Fruit fly (Drosophila melanogaster) whole organism, adult: ENCODE results near the gene Acp1.

Experiments
- CG11617 ChIP-seq: fragments of 200-800 bp; sonication (Bioruptor generic); optimal IDR thresholded peaks from 2 replicates; lab custom pipeline; 2017; ENCODE audit warnings: mild to moderate bottlenecking, missing biosample characterization, missing genetic modification reagents, missing genetic modification characterization
- CG12768 ChIP-seq: fragments of 200-800 bp; sonication (Bioruptor generic); optimal IDR thresholded peaks from 2 replicates; lab custom pipeline; 2017; ENCODE audit warnings: missing biosample characterization, missing genetic modification characterization, mild to moderate bottlenecking, moderate library complexity, missing genetic modification reagents
- CG14711 ChIP-seq: fragments of 200-800 bp; sonication (Bioruptor generic); optimal IDR thresholded peaks from 2 replicates; lab custom pipeline; 2018; ENCODE audit warnings: missing biosample characterization, mild to moderate bottlenecking, missing genetic modification characterization, moderate library complexity
- CG1620 ChIP-seq: fragments of 200-800 bp; sonication (Bioruptor generic); optimal IDR thresholded peaks from 2 replicates; lab custom pipeline; 2016; ENCODE audit warnings: missing biosample characterization, missing genetic modification characterization
- CG33017 ChIP-seq: fragments of 200-800 bp; sonication (Bioruptor generic); optimal IDR thresholded peaks from 2 replicates; lab custom pipeline; 2018; ENCODE audit warnings: missing biosample characterization, mild to moderate bottlenecking, missing genetic modification characterization, moderate library complexity
- CG5204 ChIP-seq: fragments of 200-800 bp; sonication (Bioruptor generic); optimal IDR thresholded peaks from 2 replicates; lab custom pipeline; 2016; ENCODE audit warnings: missing biosample characterization, missing genetic modification characterization
- CG7045 ChIP-seq: fragments of 200-800 bp; sonication (Bioruptor generic); optimal IDR thresholded peaks from 2 replicates; lab custom pipeline; 2017; ENCODE audit warnings: missing biosample characterization, mild to moderate bottlenecking, missing genetic modification characterization
- CG7101 ChIP-seq: fragments of 200-800 bp; sonication (Bioruptor generic); optimal IDR thresholded peaks from 2 replicates; lab custom pipeline; 2018; ENCODE audit warnings: missing biosample characterization, mild to moderate bottlenecking, missing genetic modification characterization, moderate library complexity
- Clk ChIP-seq: fragments of 200-800 bp; sonication (Bioruptor generic); optimal IDR thresholded peaks from 2 replicates; lab custom pipeline; 2017; ENCODE audit warnings: missing biosample characterization, missing genetic modification characterization
- Crg-1 ChIP-seq: fragments of 200-800 bp; sonication (Bioruptor generic); optimal IDR thresholded peaks from 2 replicates; lab custom pipeline; 2016; ENCODE audit warnings: missing biosample characterization, missing genetic modification characterization
- Hr96 ChIP-seq: fragments of 200-800 bp; sonication (Bioruptor generic); optimal IDR thresholded peaks from 2 replicates; lab custom pipeline; 2016; ENCODE audit warnings: missing biosample characterization, missing genetic modification characterization
- Mnt ChIP-seq: fragments of 200-800 bp; sonication (Bioruptor generic); optimal IDR thresholded peaks from 2 replicates; lab custom pipeline; 2016; ENCODE audit warnings: missing biosample characterization, mild to moderate bottlenecking, missing genetic modification characterization
- bab1 ChIP-seq: fragments of 200-800 bp; sonication (Bioruptor generic); optimal IDR thresholded peaks from 3 replicates; lab custom pipeline; 2019; ENCODE audit warnings: missing biosample characterization, mild to moderate bottlenecking, missing genetic modification characterization, moderate library complexity
- cic ChIP-seq: fragments of 200-800 bp; sonication (Bioruptor generic); optimal IDR thresholded peaks from 2 replicates; lab custom pipeline; 2017; ENCODE audit warnings: missing biosample characterization, mild to moderate bottlenecking, missing genetic modification characterization, moderate library complexity
- cnc ChIP-seq, 2 experiments: fragments of >200 bp; optimal IDR thresholded peaks; 2 replicates each; lab custom pipeline; 2017
- kay ChIP-seq: fragments of 200-800 bp; sonication (Bioruptor generic); peaks from one replicate; lab custom pipeline; 2016; ENCODE audit warnings: missing biosample characterization, missing genetic modification characterization, borderline replicate concordance
- ovo ChIP-seq: fragments of 200-800 bp; sonication (Bioruptor generic); optimal IDR thresholded peaks from 2 replicates; lab custom pipeline; 2016; ENCODE audit warnings: missing biosample characterization, missing genetic modification characterization
- pad ChIP-seq: fragments of 200-800 bp; sonication (Bioruptor generic); optimal IDR thresholded peaks from 3 replicates; lab custom pipeline; 2017; ENCODE audit warnings: missing biosample characterization, missing genetic modification characterization, mild to moderate bottlenecking, moderate library complexity, missing genetic modification reagents
- tj ChIP-seq: fragments of 200-800 bp; sonication (Bioruptor generic); optimal IDR thresholded peaks from 3 replicates; lab custom pipeline; 2017; ENCODE audit warnings: missing biosample characterization, mild to moderate bottlenecking, missing genetic modification characterization, moderate library complexity
- toe ChIP-seq: fragments of 200-800 bp; sonication (Bioruptor generic); optimal IDR thresholded peaks from 2 replicates; lab custom pipeline; 2016; ENCODE audit warnings: missing biosample characterization, missing genetic modification characterization

The Acp1 gene

DNA sequence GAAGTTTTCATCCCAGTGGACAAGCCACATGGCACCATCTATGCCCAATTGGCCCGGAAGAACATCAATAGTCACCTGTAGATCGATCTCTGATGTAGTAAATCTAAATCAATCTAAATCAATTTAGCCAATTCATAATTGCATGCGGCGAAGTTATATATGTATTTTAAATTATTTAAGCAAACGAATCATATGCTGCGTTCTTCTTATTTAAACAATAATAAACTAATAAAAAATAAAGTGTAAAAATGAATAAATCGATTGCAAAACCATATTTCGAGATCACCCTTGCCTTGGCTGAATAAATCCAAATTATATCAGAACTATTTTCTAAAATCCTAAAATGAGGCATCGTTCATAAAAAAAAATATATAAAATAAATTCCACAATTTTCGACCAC is 39.8 kb upstream of the Acp1 start, which contains the start of gene CG7164:
Gene CG7164, plus strand, starts transcription at position 301 of the 400 bp plus-strand sequence.
- TF ChIP-seq tj (GFP tag; lab: Kevin White, UChicago), result no peak
- no peak for TF ChIP-seq CG5204 (GFP tag; lab: Kevin White, UChicago)
- no peak for TF ChIP-seq Mnt (GFP tag; lab: Kevin White, UChicago)
- TF ChIP-seq CG1620 (GFP tag; lab: Kevin White, UChicago), result no peak
- no peak for TF ChIP-seq CG12768
- no peak for TF ChIP-seq CG7101 (tag; lab: Kevin White, UChicago)
- TF ChIP-seq toe (GFP tag; lab: Kevin White, UChicago), result no peak
- no peak for TF ChIP-seq CG14711
- TF ChIP-seq Crg-1 (GFP tag; lab: Kevin White, UChicago), result no peak
- TF ChIP-seq CG11617, result no peak
- no peak for TF ChIP-seq Clk (GFP tag; lab: Kevin White, UChicago)
- no peak for TF ChIP-seq pad (GFP tag; lab: Kevin White, UChicago)
- TF ChIP-seq cic (GFP tag; lab: Kevin White, UChicago), result no peak
- TF ChIP-seq bab1, result no peak
- no peak for TF ChIP-seq Hr96
- no peak for TF ChIP-seq cnc (optimal IDR thresholded peaks at IDR 0.05; lab: Kevin White, UChicago)
- TF ChIP-seq CG33017, result no peak

DNA sequence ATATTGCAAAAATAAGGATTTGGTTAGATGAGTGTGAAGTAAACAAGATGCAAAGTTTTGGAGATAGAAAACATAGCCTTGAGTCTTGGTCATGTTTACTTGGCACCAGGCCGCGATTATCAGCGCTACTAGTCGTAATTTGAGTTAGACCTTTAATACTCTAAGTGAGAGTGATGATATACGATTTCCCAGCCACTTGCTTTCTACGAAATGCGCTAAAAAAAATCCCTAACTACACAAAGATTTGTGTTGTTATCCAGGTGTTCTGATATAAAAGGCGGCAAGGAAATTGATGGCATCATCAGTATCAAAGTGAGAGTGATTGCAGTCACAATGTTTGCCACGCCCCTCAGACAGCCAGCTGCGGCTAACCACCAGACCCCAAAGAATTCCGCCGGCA is 38.4 kb upstream of the Acp1 start, which contains the start of gene Uro:
Gene Uro, plus strand, starts transcription at position 301 of the 400 bp plus-strand sequence.
- TF ChIP-seq CG7101 (tag; lab: Kevin White, UChicago) (no peak), cic (GFP tag; lab: Kevin White, UChicago) (peak; percentile 28), CG33017 (no peak), kay (GFP tag; lab: Kevin White, UChicago) (peak; percentile 41)

DNA sequence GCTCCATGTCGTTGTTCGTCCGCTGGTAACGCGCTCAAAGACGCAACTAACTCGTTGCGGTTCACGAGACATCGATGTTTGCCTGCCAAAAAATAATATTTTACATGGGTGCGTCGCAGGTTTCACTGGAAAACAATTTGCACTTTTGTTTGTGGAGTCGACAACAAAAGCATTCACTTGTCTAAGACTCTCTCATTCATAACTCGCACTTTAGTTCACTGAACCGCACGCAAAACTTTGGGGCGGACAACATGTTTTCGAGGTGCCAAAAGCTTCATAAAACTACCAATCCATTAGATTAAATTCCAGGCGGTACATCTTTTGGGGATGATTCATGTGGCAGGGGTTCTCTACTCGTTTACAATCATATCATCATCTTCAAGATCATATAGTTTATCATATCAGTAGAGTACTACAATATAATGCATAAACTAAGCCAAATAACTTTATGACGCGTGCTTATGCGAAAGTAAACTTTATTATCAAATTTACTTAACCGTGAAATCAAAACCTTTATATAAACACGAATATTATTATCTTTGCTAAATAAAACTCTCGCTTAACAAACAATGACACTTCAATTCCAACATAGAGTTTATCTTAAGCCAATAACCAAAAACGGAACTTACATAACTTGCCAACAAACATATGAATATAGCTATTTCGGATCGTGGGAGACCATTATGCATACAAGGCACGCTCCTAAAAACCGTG is 36.8 kb upstream of the Acp1 start, which contains the start of gene CG7179:
Gene CG7179, minus strand, starts transcription at position 51 of the 714 bp plus-strand sequence.
- no peak for TF ChIP-seq bab1
- TF ChIP-seq CG14711, result no peak
- TF ChIP-seq CG11617, result no peak
- TF ChIP-seq Clk (GFP tag; lab: Kevin White, UChicago), result no peak
- no peak for TF ChIP-seq toe (GFP tag; lab: Kevin White, UChicago)
- TF ChIP-seq ovo (GFP tag; lab: Kevin White, UChicago), result no peak
- TF ChIP-seq CG33017, result no peak
- no peak for TF ChIP-seq CG7101 (tag; lab: Kevin White, UChicago)
- TF ChIP-seq CG1620 (GFP tag; lab: Kevin White, UChicago), result no peak
- no peak for TF ChIP-seq Crg-1 (GFP tag; lab: Kevin White, UChicago)
- TF ChIP-seq cnc (optimal IDR thresholded peaks at IDR 0.05; lab: Kevin White, UChicago), result no peak
- no peak for TF ChIP-seq kay (GFP tag; lab: Kevin White, UChicago)
- no peak for TF ChIP-seq Hr96
- no peak for TF ChIP-seq tj (GFP tag; lab: Kevin White, UChicago)
- TF ChIP-seq cic (GFP tag; lab: Kevin White, UChicago), result no peak
- no peak for TF ChIP-seq CG12768
- TF ChIP-seq pad (GFP tag; lab: Kevin White, UChicago), result no peak
- no peak for TF ChIP-seq CG7045 (GFP tag; lab: Kevin White, UChicago)
- no peak for TF ChIP-seq Mnt (GFP tag; lab: Kevin White, UChicago)
- TF ChIP-seq CG5204 (GFP tag; lab: Kevin White, UChicago), result no peak

DNA sequence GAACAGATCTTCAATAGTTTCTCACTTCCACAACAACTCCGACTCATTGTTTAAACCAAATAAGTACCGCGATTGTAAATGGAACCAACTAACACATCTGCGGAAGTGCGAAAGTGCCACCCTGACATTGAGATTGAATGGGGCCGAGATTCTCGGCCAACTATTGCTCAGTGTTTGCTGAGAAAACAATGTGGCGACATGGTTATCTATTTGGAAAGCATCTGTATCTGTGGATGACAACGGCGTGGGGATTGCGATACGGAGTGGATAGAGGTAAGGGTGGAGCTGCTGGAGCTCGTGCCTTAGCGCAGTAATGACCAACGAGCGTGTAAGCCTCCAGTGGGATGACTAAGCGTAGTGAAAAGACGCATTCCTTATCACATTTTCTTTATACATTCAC is 33.9 kb upstream of the Acp1 start:
- TF ChIP-seq cic (GFP tag; lab: Kevin White, UChicago) (peak; percentile 65), tj (GFP tag; lab: Kevin White, UChicago) (no peak), bab1 (no peak), CG12768 (no peak), CG1620 (GFP tag; lab: Kevin White, UChicago) (no peak), kay (GFP tag; lab: Kevin White, UChicago) (no peak), CG7101 (tag; lab: Kevin White, UChicago) (peak; percentile 0), toe (GFP tag; lab: Kevin White, UChicago) (no peak), CG7045 (GFP tag; lab: Kevin White, UChicago) (peak; percentile 53)

DNA sequence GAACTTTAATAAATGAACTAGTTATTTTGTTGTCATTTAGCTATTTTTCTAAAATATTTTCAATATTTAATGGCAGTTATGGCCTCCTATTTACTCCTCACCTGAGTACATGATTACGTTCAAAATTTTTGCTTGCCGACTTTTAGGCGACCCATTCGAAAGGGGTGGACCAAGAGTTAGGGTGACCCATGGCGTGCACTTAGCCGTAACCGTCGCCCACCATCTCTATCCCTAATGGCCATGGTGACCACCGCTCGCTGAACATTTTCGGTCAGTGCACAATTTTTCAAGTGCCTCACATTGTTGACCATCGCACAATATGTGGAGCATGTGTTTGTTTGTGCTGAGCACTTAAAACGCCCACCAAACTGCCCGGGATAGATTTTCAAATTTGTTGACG is 30.6 kb upstream of the Acp1 start:
- TF ChIP-seq CG1620 (GFP tag; lab: Kevin White, UChicago), result no peak

DNA sequence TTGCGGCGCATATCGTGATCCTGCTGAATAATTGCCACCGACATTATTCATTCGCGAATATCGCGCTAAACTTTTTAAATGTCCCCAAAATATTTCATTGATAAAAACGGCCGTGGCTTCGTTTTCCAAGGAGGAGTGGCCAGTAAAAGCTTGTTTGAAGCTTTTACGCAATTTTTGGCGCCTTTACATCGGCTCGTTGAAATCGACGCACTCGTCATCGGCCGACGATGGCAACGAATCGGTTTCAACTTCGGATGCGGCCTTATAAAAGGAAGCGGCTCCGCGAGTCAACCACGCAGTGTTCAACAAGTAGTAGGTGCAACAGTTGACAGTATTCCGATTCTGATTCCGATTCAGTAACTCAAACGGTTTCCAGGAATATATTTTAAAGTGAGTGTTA is 26.0 kb upstream of the Acp1 start, which contains the start of gene CG7191:
Gene CG7191, plus strand, starts transcription at position 301 of the 400 bp plus-strand sequence.
- TF ChIP-seq CG7045 (GFP tag; lab: Kevin White, UChicago) (no peak), tj (GFP tag; lab: Kevin White, UChicago) (no peak), toe (GFP tag; lab: Kevin White, UChicago) (no peak), cnc (optimal IDR thresholded peaks at IDR 0.05; lab: Kevin White, UChicago) (no peak), Crg-1 (GFP tag; lab: Kevin White, UChicago) (no peak), cic (GFP tag; lab: Kevin White, UChicago) (no peak), CG12768 (no peak), CG11617 (no peak), CG14711 (no peak), Clk (GFP tag; lab: Kevin White, UChicago) (no peak), CG1620 (GFP tag; lab: Kevin White, UChicago) (no peak), CG7101 (tag; lab: Kevin White, UChicago) (no peak), ovo (GFP tag; lab: Kevin White, UChicago) (no peak), Mnt (GFP tag; lab: Kevin White, UChicago) (no peak), kay (GFP tag; lab: Kevin White, UChicago) (no peak), CG5204 (GFP tag; lab: Kevin White, UChicago) (no peak)
